Fruit fly (Drosophila melanogaster): ENCODE data around the gene PGRP-SB1.
A peak's percentile ranks its signal among the peaks of the same experiment; 100 is the strongest.

PGRP-SB1 gene

dm6 chr3L:16697069-16697468, 30.7 kb downstream of the PGRP-SB1 start (continued):
- TF ChIP-seq CG13287 (GFP tag; IDR thresholded peaks at IDR 0.05; ENCODE audit: partially characterized antibody) (no peak), CG4820 (GFP tag; optimal IDR thresholded peaks at IDR 0.05) (no peak), CG17829 (tag; optimal IDR thresholded peaks at IDR 0.05) (peak; percentile 39), CG11085 (GFP tag; IDR thresholded peaks at IDR 0.05) (no peak), Opbp (GFP tag; IDR thresholded peaks at IDR 0.05; ENCODE audit: partially characterized antibody) (no peak), ssp (GFP tag; IDR thresholded peaks at IDR 0.05) (peak; percentile 46), exex (tag; optimal IDR thresholded peaks at IDR 0.05) (no peak), cwo (GFP tag; optimal IDR thresholded peaks at IDR 0.05) (no peak), br (optimal IDR thresholded peaks at IDR 0.05) (no peak), sens-2 (GFP tag; IDR thresholded peaks at IDR 0.05) (no peak), corto (GFP tag; optimal IDR thresholded peaks at IDR 0.05) (no peak), CG30431 (GFP tag; optimal IDR thresholded peaks at IDR 0.05) (no peak), sc (optimal IDR thresholded peaks at IDR 0.05) (no peak), sc (GFP tag; optimal IDR thresholded peaks at IDR 0.05) (peak; percentile 1), bowl (GFP tag; IDR thresholded peaks at IDR 0.05) (no peak), CG9797 (GFP tag; optimal IDR thresholded peaks at IDR 0.05) (no peak), Meics (GFP tag; optimal IDR thresholded peaks at IDR 0.05) (peak; percentile 27), CG10321 (GFP tag; IDR thresholded peaks at IDR 0.05) (no peak), Dbx (GFP tag; IDR thresholded peaks at IDR 0.05) (0 out of 3 replicates have a peak, but pooled peaks have one; percentile 21), klu (GFP tag; IDR thresholded peaks at IDR 0.05) (no peak), lola (GFP tag; optimal IDR thresholded peaks at IDR 0.05) (peak in 1 of 3 experiments; percentile 2), CG3163 (GFP tag; optimal IDR thresholded peaks at IDR 0.05) (no peak), Atf-2 (GFP tag; optimal IDR thresholded peaks at IDR 0.05) (no peak), CG15601 (tag; optimal IDR thresholded peaks at IDR 0.05) (peak; percentile 4), slbo (GFP tag; IDR thresholded peaks at IDR 0.05) (peak; percentile 66), CG3995 (GFP tag; optimal IDR thresholded peaks at IDR 0.05) (no peak), seq (GFP tag; IDR thresholded peaks at IDR 0.05) (0 out of 2 replicates have a peak, but pooled peaks have one; percentile 22), pros (GFP tag; optimal IDR thresholded peaks at IDR 0.05) (no peak), ap (GFP tag; IDR thresholded peaks at IDR 0.05) (no peak), CG11723 (GFP tag; optimal IDR thresholded peaks at IDR 0.05) (no peak), Nf-YC (tag; optimal IDR thresholded peaks at IDR 0.05) (no peak), CG16813 (GFP tag; IDR thresholded peaks at IDR 0.05; ENCODE audit: partially characterized antibody) (no peak), unc-4 (GFP tag; IDR thresholded peaks at IDR 0.05; ENCODE audit: partially characterized antibody) (no peak), rib (GFP tag; IDR thresholded peaks at IDR 0.05) (no peak), vfl (GFP tag; optimal IDR thresholded peaks at IDR 0.05) (no peak), eve (GFP tag; optimal IDR thresholded peaks at IDR 0.05) (no peak), esg (GFP tag; conservative IDR thresholded peaks at IDR 0.05) (peak; percentile 46; the same call in 1 of the 2 replicates), hbn (GFP tag; IDR thresholded peaks at IDR 0.05; ENCODE audit: partially characterized antibody) (no peak), CG6175 (GFP tag; IDR thresholded peaks at IDR 0.05) (no peak), mld (GFP tag; IDR thresholded peaks at IDR 0.05; ENCODE audit: partially characterized antibody) (no peak), CG8924 (tag; optimal IDR thresholded peaks at IDR 0.05) (peak; percentile 45), Lpt (GFP tag; optimal IDR thresholded peaks at IDR 0.05) (no peak), CG9876 (GFP tag; optimal IDR thresholded peaks at IDR 0.05) (no peak), CG10654 (GFP tag; optimal IDR thresholded peaks at IDR 0.05) (no peak), Hr51 (GFP tag; optimal IDR thresholded peaks at IDR 0.05) (peak in 1 of 2 experiments; percentile 72), Dek (tag; optimal IDR thresholded peaks at IDR 0.05) (no peak), CG11696 (GFP tag; IDR thresholded peaks at IDR 0.05) (no peak), CG10565 (GFP tag; optimal IDR thresholded peaks at IDR 0.05) (no peak), CG12155 (GFP tag; optimal IDR thresholded peaks at IDR 0.05) (no peak), hb (GFP tag; IDR thresholded peaks at IDR 0.05; ENCODE audit: partially characterized antibody) (no peak), CG1233 (GFP tag; optimal IDR thresholded peaks at IDR 0.05) (peak; percentile 16), h (optimal IDR thresholded peaks at IDR 0.05) (no peak)

All from whole organism, embryonic.